Worm (Caenorhabditis elegans) whole organism, L4 larva: ENCODE results near the gene col-43.

Source experiments
- F10B5.3 ChIP-seq: sonication (generic microtip); optimal IDR thresholded peaks from 2 replicates; lab custom pipeline; 2016; ENCODE audit warnings: mild to moderate bottlenecking, missing genetic modification characterization, missing compliant biosample characterization
- F37D6.2 ChIP-seq: sonication (generic microtip); optimal IDR thresholded peaks from 2 replicates; lab custom pipeline; 2016; ENCODE audit warnings: mild to moderate bottlenecking, missing genetic modification characterization, missing compliant biosample characterization
- F44E2.7 ChIP-seq: fragments of 200-800 bp; sonication (Bioruptor generic); IDR thresholded peaks from 2 replicates; pipeline ENCODE4 v2.1.2; 2022; ENCODE audit warnings: missing genetic modification characterization, missing compliant biosample characterization
- T20F7.1 ChIP-seq: fragments of 200-800 bp; sonication (Bioruptor generic); optimal IDR thresholded peaks from 2 replicates; lab custom pipeline; 2018; ENCODE audit warnings: mild to moderate bottlenecking, missing genetic modification characterization, missing compliant biosample characterization
- T26A8.4 ChIP-seq: fragments of 200-800 bp; sonication (Bioruptor generic); IDR thresholded peaks from 2 replicates; pipeline ENCODE4 v1.3.6; 2022; ENCODE audit warnings: missing genetic modification characterization, missing compliant biosample characterization
- Y105C5A.15 ChIP-seq: fragments of 200-800 bp; sonication (Bioruptor generic); IDR thresholded peaks from 2 replicates; pipeline ENCODE4 v1.3.6; 2022; ENCODE audit warnings: missing genetic modification characterization, missing compliant biosample characterization
- ama-1 ChIP-seq: fragments of 150-350 bp; optimal IDR thresholded peaks from 2 replicates; lab custom pipeline; 2014; ENCODE audit warnings: inconsistent platforms, mixed read lengths
- attf-4 ChIP-seq: sonication (generic microtip); optimal IDR thresholded peaks from 3 replicates; lab custom pipeline; 2017; ENCODE audit warnings: missing biosample characterization, missing genetic modification characterization
- ceh-32 ChIP-seq: sonication (generic microtip); optimal IDR thresholded peaks from 2 replicates; lab custom pipeline; 2016; ENCODE audit warnings: mild to moderate bottlenecking, missing genetic modification characterization, missing compliant biosample characterization; ENCODE audit not compliant: poor library complexity
- ctbp-1 ChIP-seq: fragments of 200-800 bp; sonication (Bioruptor generic); IDR thresholded peaks from 2 replicates; pipeline ENCODE4 v1.3.6; 2022; ENCODE audit warnings: missing genetic modification reagents, missing genetic modification characterization, missing compliant biosample characterization
- dmd-6 ChIP-seq: fragments of 200-800 bp; sonication (Bioruptor generic); IDR thresholded peaks from 2 replicates; pipeline ENCODE4 v1.3.6; 2022; ENCODE audit warnings: missing genetic modification reagents, missing genetic modification characterization, missing compliant biosample characterization
- dpl-1 ChIP-seq: fragments of 150-350 bp; optimal IDR thresholded peaks from 2 replicates; lab custom pipeline; 2014; ENCODE audit warnings: missing biosample characterization, missing genetic modification reagents, missing genetic modification characterization
- egl-27 ChIP-seq: sonication (generic microtip); optimal IDR thresholded peaks from 3 replicates; lab custom pipeline; 2017; ENCODE audit warnings: missing biosample characterization, missing genetic modification reagents, missing genetic modification characterization
- gei-8 ChIP-seq: fragments of 200-800 bp; sonication (Bioruptor generic); optimal IDR thresholded peaks from 2 replicates; lab custom pipeline; 2018; ENCODE audit warnings: mild to moderate bottlenecking, missing genetic modification characterization, missing compliant biosample characterization
- jun-1 ChIP-seq: fragments of 150-350 bp; optimal IDR thresholded peaks from 2 replicates; lab custom pipeline; 2014; ENCODE audit warnings: missing biosample characterization, missing genetic modification reagents, missing genetic modification characterization
- lin-1 ChIP-seq: fragments of 200-800 bp; sonication (Bioruptor generic); IDR thresholded peaks from 2 replicates; pipeline ENCODE4 v1.3.6; 2022; ENCODE audit warnings: missing genetic modification reagents, missing genetic modification characterization, missing compliant biosample characterization
- lin-38 ChIP-seq: fragments of 200-800 bp; sonication (Bioruptor generic); IDR thresholded peaks from 2 replicates; pipeline ENCODE4 v1.3.6; 2022; ENCODE audit warnings: missing genetic modification reagents, missing genetic modification characterization, missing compliant biosample characterization
- lsy-2 ChIP-seq, 2 experiments: fragments of 150-350 bp in 1 of 2; sonication (generic microtip) in 1 of 2; optimal IDR thresholded peaks; 2 replicates each; lab custom pipeline; 2014 to 2017; ENCODE audit warnings: missing biosample characterization in 2 of 2, missing genetic modification characterization in 2 of 2
- nhr-237 ChIP-seq: sonication (generic microtip); optimal IDR thresholded peaks from 2 replicates; lab custom pipeline; 2017; ENCODE audit warnings: missing biosample characterization, missing genetic modification characterization
- nhr-25 ChIP-seq: sonication (generic microtip); optimal IDR thresholded peaks from 2 replicates; lab custom pipeline; 2017; ENCODE audit warnings: missing genetic modification characterization, mild to moderate bottlenecking, missing compliant biosample characterization, antibody characterized with exemption, moderate library complexity, borderline replicate concordance; ENCODE audit not compliant: insufficient read depth
- nhr-28 ChIP-seq: fragments of 150-350 bp; optimal IDR thresholded peaks from 2 replicates; lab custom pipeline; 2014; ENCODE audit warnings: missing biosample characterization, missing genetic modification characterization
- nhr-42 ChIP-seq: fragments of 200-800 bp; sonication (Bioruptor generic); IDR thresholded peaks from 2 replicates; pipeline ENCODE4 v1.3.6; 2022; ENCODE audit warnings: missing genetic modification characterization, missing compliant biosample characterization
- nhr-6 ChIP-seq: fragments of 150-350 bp; optimal IDR thresholded peaks from 2 replicates; lab custom pipeline; 2014; ENCODE audit warnings: missing biosample characterization, missing genetic modification characterization
- nhr-76 ChIP-seq: fragments of 150-350 bp; optimal IDR thresholded peaks from 2 replicates; lab custom pipeline; 2014; ENCODE audit warnings: missing biosample characterization, missing genetic modification characterization
- nhr-77 ChIP-seq: fragments of 150-350 bp; optimal IDR thresholded peaks from 2 replicates; lab custom pipeline; 2014; ENCODE audit warnings: missing biosample characterization, missing genetic modification characterization
- pqm-1 ChIP-seq: sonication (generic microtip); optimal IDR thresholded peaks from 2 replicates; lab custom pipeline; 2017; ENCODE audit warnings: missing biosample characterization, missing genetic modification characterization
- saeg-2 ChIP-seq: fragments of 200-800 bp; sonication (Bioruptor generic); IDR thresholded peaks from 2 replicates; pipeline ENCODE4 v1.3.6; 2022; ENCODE audit warnings: missing genetic modification reagents, missing genetic modification characterization, missing compliant biosample characterization
- sdz-12 ChIP-seq: fragments of 200-800 bp; sonication (Bioruptor generic); optimal IDR thresholded peaks from 2 replicates; lab custom pipeline; 2018; ENCODE audit warnings: mild to moderate bottlenecking, missing genetic modification characterization, missing compliant biosample characterization
- skn-1 ChIP-seq: fragments of 150-350 bp; optimal IDR thresholded peaks from 2 replicates; lab custom pipeline; 2014; ENCODE audit warnings: missing biosample characterization, missing genetic modification characterization
- spr-3 ChIP-seq: fragments of 200-800 bp; sonication (Bioruptor generic); optimal IDR thresholded peaks from 2 replicates; lab custom pipeline; 2018; ENCODE audit warnings: mild to moderate bottlenecking, missing genetic modification characterization, missing compliant biosample characterization

Gene col-43

ce11 chrV:8000929-8001513 lies 49.7 kb downstream of the col-43 start, which contains the start of gene Y97E10AR.1 (continued):
- TF ChIP-seq F37D6.2 (tag; lab: Kevin White, UChicago) (peak; percentile 34), T26A8.4 (GFP tag; lab: Robert Waterston, UW) (0 out of 2 replicates have a peak, but pooled peaks have one; percentile 39), F10B5.3 (tag; lab: Kevin White, UChicago) (no peak), T20F7.1 (peak; percentile 74), nhr-77 (tag; lab: Kevin White, UChicago) (peak; percentile 76), Y105C5A.15 (GFP tag; lab: Robert Waterston, UW) (no peak), dmd-6 (peak; percentile 94), lin-38 (no peak), ctbp-1 (GFP tag; lab: Robert Waterston, UW) (peak; percentile 83), nhr-237 (tag; lab: Kevin White, UChicago) (no peak), pqm-1 (tag; lab: Kevin White, UChicago) (peak; percentile 63), nhr-6 (no peak), nhr-76 (no peak), dpl-1 (GFP tag; lab: Kevin White, UChicago) (peak; percentile 39), jun-1 (peak; percentile 46), nhr-42 (GFP tag; lab: Robert Waterston, UW) (no peak), saeg-2 (0 out of 2 replicates have a peak, but pooled peaks have one; percentile 15), ama-1 (lab: Kevin White, UChicago) (no peak), attf-4 (no peak), lsy-2 (tag; optimal IDR thresholded peaks at IDR 0.05; lab: Kevin White, UChicago) (peak; percentile 29 to 79), gei-8 (peak; percentile 86), lin-1 (GFP tag; lab: Robert Waterston, UW) (no peak), skn-1 (tag; lab: Kevin White, UChicago) (no peak), egl-27 (no peak), nhr-25 (tag; lab: Kevin White, UChicago) (no peak), nhr-28 (tag; lab: Kevin White, UChicago) (peak; percentile 85), F44E2.7 (no peak), sdz-12 (GFP tag; lab: Kevin White, UChicago) (no peak), spr-3 (GFP tag; lab: Kevin White, UChicago) (no peak), ceh-32 (tag; lab: Kevin White, UChicago) (no peak)
- TF ChIP-seq, all 104 proteins: peak for 33
